Fruit fly (Drosophila melanogaster): Measurements from ENCODE around the gene osa.

DNA sequence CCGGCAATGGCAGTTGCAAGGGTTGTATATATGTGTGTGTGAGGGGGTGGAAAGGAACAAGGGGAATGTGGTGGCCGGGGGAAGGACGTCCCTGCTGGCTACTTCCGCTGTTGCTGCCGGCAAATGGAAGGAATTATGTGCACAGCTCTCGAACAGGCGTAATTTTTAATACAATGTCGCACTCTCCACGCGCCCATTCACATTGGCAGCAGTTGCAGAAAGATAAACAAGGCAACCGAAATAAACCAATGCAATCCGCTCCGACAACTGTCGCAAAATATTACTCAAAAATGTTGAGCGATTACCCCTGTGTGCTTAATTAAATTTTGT, 6.5 kb downstream of the osa start:
- no peak for TF ChIP-seq B-H2 (GFP tag; optimal IDR thresholded peaks at IDR 0.05)
- TF ChIP-seq CG8359 (GFP tag; optimal IDR thresholded peaks at IDR 0.05; ENCODE audit: borderline replicate concordance): no peak
- TF ChIP-seq dmrt11E (tag; optimal IDR thresholded peaks at IDR 0.05): no peak
- TF ChIP-seq CG8388 (GFP tag; optimal IDR thresholded peaks at IDR 0.05): no peak
- TF ChIP-seq hkb (optimal IDR thresholded peaks at IDR 0.05): no peak
- no peak for TF ChIP-seq hkb (GFP tag; IDR thresholded peaks at IDR 0.05)
- no peak for TF ChIP-seq usp (GFP tag; optimal IDR thresholded peaks at IDR 0.05)
- no peak for TF ChIP-seq tll (GFP tag; optimal IDR thresholded peaks at IDR 0.05)
